Worm (Caenorhabditis elegans) whole organism, mixed stage, embryonic: ENCODE measurements around the gene W02H5.19.

Experiments used
- M03D4.4 ChIP-seq: sonication (generic microtip); optimal IDR thresholded peaks from 2 replicates; lab custom pipeline; 2017; ENCODE audit warnings: mild to moderate bottlenecking, missing genetic modification characterization, missing compliant biosample characterization
- bed-3 ChIP-seq: fragments of 200-800 bp; sonication (Bioruptor generic); optimal IDR thresholded peaks from 3 replicates; lab custom pipeline; 2018; ENCODE audit warnings: mild to moderate bottlenecking, missing genetic modification characterization, moderate library complexity, missing compliant biosample characterization
- blmp-1 ChIP-seq: fragments of 150-350 bp; optimal IDR thresholded peaks from 2 replicates; lab custom pipeline; 2014; ENCODE audit warnings: missing biosample characterization, missing genetic modification characterization
- ceh-39 ChIP-seq: fragments of 150-350 bp; optimal IDR thresholded peaks from 2 replicates; lab custom pipeline; 2014; ENCODE audit warnings: missing biosample characterization, missing genetic modification characterization
- ceh-43 ChIP-seq: fragments of 200-800 bp; sonication (Bioruptor generic); optimal IDR thresholded peaks from 2 replicates; lab custom pipeline; 2018; ENCODE audit warnings: mild to moderate bottlenecking, missing genetic modification characterization, moderate library complexity, missing compliant biosample characterization
- ceh-83 ChIP-seq: fragments of 200-800 bp; sonication (Bioruptor generic); optimal IDR thresholded peaks from 2 replicates; lab custom pipeline; 2018; ENCODE audit warnings: mild to moderate bottlenecking, missing genetic modification characterization, missing compliant biosample characterization
- ces-1 ChIP-seq: fragments of 150-350 bp; optimal IDR thresholded peaks from 2 replicates; lab custom pipeline; 2014; ENCODE audit warnings: missing biosample characterization, missing genetic modification reagents, missing genetic modification characterization
- cnd-1 ChIP-seq: fragments of 200-800 bp; sonication (Bioruptor generic); optimal IDR thresholded peaks from 2 replicates; lab custom pipeline; 2018; ENCODE audit warnings: mild to moderate bottlenecking, missing genetic modification characterization, missing compliant biosample characterization
- drap-1 ChIP-seq: fragments of 200-800 bp; sonication (Bioruptor generic); optimal IDR thresholded peaks from 3 replicates; lab custom pipeline; 2018; ENCODE audit warnings: mild to moderate bottlenecking, missing genetic modification characterization, missing compliant biosample characterization
- elt-1 ChIP-seq: sonication (generic microtip); optimal IDR thresholded peaks from 2 replicates; lab custom pipeline; 2017; ENCODE audit warnings: missing genetic modification characterization, mild to moderate bottlenecking, missing compliant biosample characterization, antibody characterized with exemption, moderate library complexity, borderline replicate concordance; ENCODE audit not compliant: insufficient read depth
- elt-3 ChIP-seq: fragments of 150-350 bp; optimal IDR thresholded peaks from 2 replicates; lab custom pipeline; 2014; ENCODE audit warnings: missing biosample characterization, missing genetic modification characterization
- flh-1 ChIP-seq: fragments of 200-800 bp; sonication (Bioruptor generic); optimal IDR thresholded peaks from 2 replicates; lab custom pipeline; 2018; ENCODE audit warnings: mild to moderate bottlenecking, missing genetic modification characterization, moderate library complexity, missing compliant biosample characterization
- ham-2 ChIP-seq: fragments of 200-800 bp; sonication (Bioruptor generic); optimal IDR thresholded peaks from 2 replicates; lab custom pipeline; 2018; ENCODE audit warnings: mild to moderate bottlenecking, missing genetic modification characterization, missing compliant biosample characterization
- hlh-1 ChIP-seq: fragments of 150-350 bp; optimal IDR thresholded peaks from 2 replicates; lab custom pipeline; 2014; ENCODE audit warnings: missing biosample characterization, missing genetic modification reagents, missing genetic modification characterization
- lin-13 ChIP-seq: fragments of 150-350 bp; optimal IDR thresholded peaks from 2 replicates; lab custom pipeline; 2014; ENCODE audit warnings: missing biosample characterization, missing genetic modification characterization
- lin-32 ChIP-seq: fragments of 200-800 bp; sonication (Bioruptor generic); optimal IDR thresholded peaks from 2 replicates; lab custom pipeline; 2018; ENCODE audit warnings: mild to moderate bottlenecking, missing genetic modification characterization, missing compliant biosample characterization
- lsy-2 ChIP-seq: fragments of 150-350 bp; optimal IDR thresholded peaks from 2 replicates; lab custom pipeline; 2014; ENCODE audit warnings: missing biosample characterization, missing genetic modification characterization
- mab-5 ChIP-seq: fragments of 150-350 bp; optimal IDR thresholded peaks from 2 replicates; lab custom pipeline; 2014; ENCODE audit warnings: missing biosample characterization, missing genetic modification characterization
- mep-1 ChIP-seq: fragments of 150-350 bp; optimal IDR thresholded peaks from 2 replicates; lab custom pipeline; 2017; ENCODE audit warnings: missing biosample characterization, missing genetic modification reagents, missing genetic modification characterization, inconsistent platforms
- mls-2 ChIP-seq: sonication (generic microtip); optimal IDR thresholded peaks from 2 replicates; lab custom pipeline; 2016; ENCODE audit warnings: mild to moderate bottlenecking, missing genetic modification characterization, moderate library complexity, missing compliant biosample characterization
- nhr-12 ChIP-seq: fragments of 150-350 bp; optimal IDR thresholded peaks from 2 replicates; lab custom pipeline; 2014; ENCODE audit warnings: missing biosample characterization, missing genetic modification characterization
- nhr-2 ChIP-seq: fragments of 150-350 bp; optimal IDR thresholded peaks from 2 replicates; lab custom pipeline; 2014; ENCODE audit warnings: missing biosample characterization, missing genetic modification characterization
- nhr-237 ChIP-seq: fragments of 150-350 bp; optimal IDR thresholded peaks from 2 replicates; lab custom pipeline; 2014; ENCODE audit warnings: missing biosample characterization, missing genetic modification characterization
- nhr-28 ChIP-seq: fragments of 150-350 bp; optimal IDR thresholded peaks from 2 replicates; lab custom pipeline; 2014; ENCODE audit warnings: missing biosample characterization, missing genetic modification characterization
- nhr-76 ChIP-seq: sonication (generic microtip); optimal IDR thresholded peaks from 2 replicates; lab custom pipeline; 2017; ENCODE audit warnings: missing biosample characterization, missing genetic modification characterization
- pha-4 ChIP-seq: fragments of 150-350 bp; optimal IDR thresholded peaks from 2 replicates; lab custom pipeline; 2018; ENCODE audit warnings: missing biosample characterization, missing genetic modification reagents, missing genetic modification characterization
- sem-2 ChIP-seq: fragments of 200-800 bp; sonication (Bioruptor generic); optimal IDR thresholded peaks from 2 replicates; lab custom pipeline; 2018; ENCODE audit warnings: mild to moderate bottlenecking, missing genetic modification characterization, missing compliant biosample characterization
- snpc-4 ChIP-seq: fragments of 150-350 bp; optimal IDR thresholded peaks from 2 replicates; lab custom pipeline; 2014; ENCODE audit warnings: missing biosample characterization, missing genetic modification characterization
- sptf-1 ChIP-seq: sonication (generic microtip); optimal IDR thresholded peaks from 2 replicates; lab custom pipeline; 2017; ENCODE audit warnings: mild to moderate bottlenecking, missing genetic modification characterization, moderate library complexity, missing compliant biosample characterization
- tbx-8 ChIP-seq: fragments of 200-800 bp; sonication (Bioruptor generic); optimal IDR thresholded peaks from 2 replicates; lab custom pipeline; 2018; ENCODE audit warnings: mild to moderate bottlenecking, missing genetic modification characterization, moderate library complexity, missing compliant biosample characterization
- unc-120 ChIP-seq: sonication (generic microtip); optimal IDR thresholded peaks from 2 replicates; lab custom pipeline; 2017; ENCODE audit warnings: missing genetic modification characterization, missing compliant biosample characterization; ENCODE audit not compliant: poor library complexity, severe bottlenecking
- unc-39 ChIP-seq: fragments of 150-350 bp; optimal IDR thresholded peaks from 2 replicates; lab custom pipeline; 2014; ENCODE audit warnings: missing biosample characterization, missing genetic modification characterization
- unc-62 ChIP-seq: fragments of 150-350 bp; optimal IDR thresholded peaks from 2 replicates; lab custom pipeline; 2014; ENCODE audit warnings: missing biosample characterization, missing genetic modification reagents, missing genetic modification characterization
- zip-8 ChIP-seq: fragments of 150-350 bp; optimal IDR thresholded peaks from 2 replicates; lab custom pipeline; 2014; ENCODE audit warnings: missing biosample characterization, missing genetic modification characterization
- ztf-11 ChIP-seq: fragments of 150-350 bp; optimal IDR thresholded peaks from 2 replicates; lab custom pipeline; 2014; ENCODE audit warnings: missing biosample characterization, missing genetic modification characterization

Gene W02H5.19

DNA sequence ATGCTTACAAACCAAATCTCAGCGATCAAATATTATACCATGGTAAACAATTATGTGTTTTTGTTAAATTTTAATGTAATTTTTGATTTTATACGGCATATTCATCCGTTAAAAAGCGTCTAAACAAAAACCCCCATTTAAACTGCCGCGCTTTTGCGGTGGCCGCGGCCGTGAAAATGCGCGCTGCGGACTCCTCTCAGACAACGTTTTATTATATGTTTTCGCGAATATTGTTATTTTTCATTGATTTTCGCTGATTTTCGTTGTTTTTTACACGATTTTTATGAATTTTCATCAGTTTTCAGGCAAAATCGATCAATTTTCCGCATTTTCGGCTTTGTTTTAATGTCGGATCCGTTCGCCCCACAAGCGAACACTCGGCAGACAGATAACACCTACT is at the start of gene W02H5.19:
W02H5.19 (plus strand) TSS at position 346 of the 400 bp plus-strand sequence.
- TF ChIP-seq ztf-11 (no peak), zip-8 (no peak), nhr-76 (tag; lab: Kevin White, UChicago) (no peak), tbx-8 (no peak), ces-1 (GFP tag; lab: Kevin White, UChicago) (peak; percentile 26), nhr-237 (tag; lab: Kevin White, UChicago) (peak; percentile 46), elt-3 (tag; lab: Kevin White, UChicago) (no peak), pha-4 (peak; percentile 39), unc-62 (GFP tag; lab: Kevin White, UChicago) (no peak), lin-32 (GFP tag; lab: Kevin White, UChicago) (no peak), unc-120 (tag; lab: Kevin White, UChicago) (no peak), elt-1 (tag; lab: Kevin White, UChicago) (no peak), nhr-2 (no peak), mep-1 (peak; percentile 36), cnd-1 (tag; lab: Kevin White, UChicago) (peak; percentile 2), drap-1 (GFP tag; lab: Kevin White, UChicago) (no peak), bed-3 (no peak), mls-2 (tag; lab: Kevin White, UChicago) (peak; percentile 36), mab-5 (no peak), sptf-1 (peak; percentile 44), unc-39 (tag; lab: Kevin White, UChicago) (no peak), nhr-28 (no peak), ceh-39 (tag; lab: Kevin White, UChicago) (no peak), nhr-12 (tag; lab: Kevin White, UChicago) (no peak), ham-2 (GFP tag; lab: Kevin White, UChicago) (no peak), M03D4.4 (tag; lab: Kevin White, UChicago) (no peak), sem-2 (GFP tag; lab: Kevin White, UChicago) (no peak), ceh-83 (GFP tag; lab: Kevin White, UChicago) (no peak), lsy-2 (tag; lab: Kevin White, UChicago) (no peak), ceh-43 (GFP tag; lab: Kevin White, UChicago) (no peak), blmp-1 (tag; lab: Kevin White, UChicago) (no peak), hlh-1 (tag; lab: Kevin White, UChicago) (no peak), flh-1 (GFP tag; lab: Kevin White, UChicago) (no peak), lin-13 (tag; lab: Kevin White, UChicago) (peak; percentile 6), snpc-4 (tag; lab: Kevin White, UChicago) (no peak)

- TF ChIP-seq blmp-1 (tag; lab: Kevin White, UChicago) (no peak), nhr-12 (tag; lab: Kevin White, UChicago) (no peak), elt-1 (tag; lab: Kevin White, UChicago) (no peak), ces-1 (GFP tag; lab: Kevin White, UChicago) (no peak), lin-32 (GFP tag; lab: Kevin White, UChicago) (no peak), nhr-237 (tag; lab: Kevin White, UChicago) (no peak), lsy-2 (tag; lab: Kevin White, UChicago) (no peak), sem-2 (GFP tag; lab: Kevin White, UChicago) (no peak), hlh-1 (tag; lab: Kevin White, UChicago) (no peak), ceh-43 (GFP tag; lab: Kevin White, UChicago) (no peak), ceh-39 (tag; lab: Kevin White, UChicago) (no peak), mep-1 (no peak), ham-2 (GFP tag; lab: Kevin White, UChicago) (no peak), unc-39 (tag; lab: Kevin White, UChicago) (no peak), mab-5 (no peak), lin-13 (tag; lab: Kevin White, UChicago) (no peak), nhr-2 (no peak), pha-4 (no peak), drap-1 (GFP tag; lab: Kevin White, UChicago) (no peak), flh-1 (GFP tag; lab: Kevin White, UChicago) (no peak)
- TF ChIP-seq, all 35 proteins: peak for 0
Measured at ce11 chrV:2589834-2590233, 48.9 kb upstream of the W02H5.19 start.

- TF ChIP-seq elt-1 (tag; lab: Kevin White, UChicago) (no peak), ceh-43 (GFP tag; lab: Kevin White, UChicago) (no peak), bed-3 (no peak), unc-62 (GFP tag; lab: Kevin White, UChicago) (no peak), lin-32 (GFP tag; lab: Kevin White, UChicago) (no peak), hlh-1 (tag; lab: Kevin White, UChicago) (no peak), elt-3 (tag; lab: Kevin White, UChicago) (no peak), ces-1 (GFP tag; lab: Kevin White, UChicago) (no peak), tbx-8 (no peak), unc-120 (tag; lab: Kevin White, UChicago) (no peak), lin-13 (tag; lab: Kevin White, UChicago) (no peak), ceh-39 (tag; lab: Kevin White, UChicago) (no peak), nhr-2 (no peak), nhr-28 (no peak), nhr-237 (tag; lab: Kevin White, UChicago) (no peak), zip-8 (no peak), lsy-2 (tag; lab: Kevin White, UChicago) (no peak)
Measured at ce11 chrV:2592173-2592676, 46.5 kb upstream of the W02H5.19 start, which contains the start of gene irg-3. TSS of gene irg-3 (plus strand) at chrV:2592591.
